Worm (Caenorhabditis elegans): Measurements from ENCODE around the gene Y59A8B.24.
A peak's percentile ranks its signal among the peaks of the same experiment; 100 is the strongest.

Gene Y59A8B.24

DNA sequence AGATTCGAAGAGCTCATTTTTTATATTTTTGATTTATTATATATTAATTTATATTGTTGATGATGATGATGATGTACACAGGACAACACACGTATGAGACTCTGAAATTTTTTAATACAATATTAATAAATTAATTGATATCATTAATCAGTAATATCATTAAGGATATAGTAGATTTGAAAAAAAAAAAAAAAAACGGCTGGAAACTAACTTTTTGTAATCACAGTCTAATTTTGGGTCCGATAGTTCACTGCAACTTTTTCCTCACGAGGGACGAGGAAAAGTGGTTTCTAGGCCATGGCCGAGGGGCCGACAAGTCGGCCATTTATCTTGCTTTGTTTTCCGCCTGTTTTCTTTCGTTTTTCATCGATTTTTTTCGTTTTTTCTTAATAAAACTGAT, 15.0 kb downstream of the Y59A8B.24 start, which contains the start of gene gck-3:
gck-3 (minus strand) TSS at position 101 of the 400 bp plus-strand sequence.
- TF ChIP-seq lsy-2 (tag; optimal IDR thresholded peaks at IDR 0.05) (no peak), dpl-1 (GFP tag; optimal IDR thresholded peaks at IDR 0.05) (no peak), irx-1 (tag; optimal IDR thresholded peaks at IDR 0.05) (no peak), nhr-77 (tag; optimal IDR thresholded peaks at IDR 0.05) (no peak), ets-5 (GFP tag; IDR thresholded peaks at IDR 0.05) (no peak), pag-3 (tag; optimal IDR thresholded peaks at IDR 0.05; ENCODE audit: borderline replicate concordance, insufficient read depth) (no peak), aly-2 (tag; optimal IDR thresholded peaks at IDR 0.05) (no peak), grh-1 (GFP tag; IDR thresholded peaks at IDR 0.05) (no peak), zip-4 (GFP tag; optimal IDR thresholded peaks at IDR 0.05) (no peak), egl-27 (tag; optimal IDR thresholded peaks at IDR 0.05) (no peak), alr-1 (tag; optimal IDR thresholded peaks at IDR 0.05; ENCODE audit: borderline replicate concordance) (no peak), ama-1 (optimal IDR thresholded peaks at IDR 0.05) (no peak)

DNA sequence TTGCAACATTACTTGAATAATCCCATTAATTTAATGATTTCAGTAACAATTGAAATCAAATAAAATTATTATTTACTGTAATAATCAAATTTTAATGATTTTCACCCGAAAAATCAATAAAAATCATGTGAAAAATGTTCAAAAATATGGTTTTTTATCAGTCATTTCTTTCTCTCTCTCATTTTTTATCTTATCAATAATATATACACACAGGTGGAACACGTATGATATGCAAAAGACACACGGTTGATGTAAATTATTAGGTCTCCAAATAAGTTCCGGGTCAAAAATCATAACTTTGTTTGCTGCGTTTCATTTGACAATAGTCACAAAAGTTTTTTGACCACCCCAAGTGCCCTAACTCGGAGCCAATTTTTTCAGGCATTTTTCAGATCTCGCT, 26.5 kb downstream of the Y59A8B.24 start:
- peak; percentile 41 for TF ChIP-seq elt-2 (tag; optimal IDR thresholded peaks at IDR 0.05)
- no peak for TF ChIP-seq zag-1 (tag; optimal IDR thresholded peaks at IDR 0.05)

DNA sequence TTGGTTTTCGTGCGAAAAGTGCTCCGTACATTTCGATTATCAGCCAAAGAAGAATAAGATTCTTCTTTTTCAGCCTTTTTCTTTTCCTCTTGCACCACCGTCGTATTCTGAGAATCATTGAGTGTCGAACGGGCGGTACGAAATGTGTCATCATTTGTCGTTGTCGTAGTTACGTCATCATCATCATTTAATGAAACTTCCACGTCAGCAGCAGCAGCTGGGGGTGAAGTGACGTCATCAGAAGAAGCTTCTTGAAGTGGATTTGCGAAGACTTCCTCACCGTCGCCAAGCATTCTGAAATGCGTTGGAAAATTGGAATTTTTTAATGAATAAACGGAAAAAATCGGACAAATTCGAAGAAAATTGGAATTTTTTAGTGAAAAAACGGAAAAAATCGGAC, 28.0 kb downstream of the Y59A8B.24 start, which contains the start of gene snx-6:
snx-6 (minus strand) TSS at position 294 of the 400 bp plus-strand sequence.
- no peak for TF ChIP-seq ama-1 (optimal IDR thresholded peaks at IDR 0.05)
- TF ChIP-seq ceh-82 (tag; optimal IDR thresholded peaks at IDR 0.05): no peak
- TF ChIP-seq sptf-1 (tag; optimal IDR thresholded peaks at IDR 0.05): no peak
- no peak for TF ChIP-seq nhr-28 (tag; optimal IDR thresholded peaks at IDR 0.05)
- TF ChIP-seq nhr-76 (tag; optimal IDR thresholded peaks at IDR 0.05): no peak
- TF ChIP-seq nhr-85 (tag): no peak
- TF ChIP-seq fos-1 (tag; optimal IDR thresholded peaks at IDR 0.05): no peak
- no peak for TF ChIP-seq C16A3.4 (tag; optimal IDR thresholded peaks at IDR 0.05)
- no peak for TF ChIP-seq nhr-77 (tag; optimal IDR thresholded peaks at IDR 0.05)
- no peak for TF ChIP-seq lsy-2 (tag; optimal IDR thresholded peaks at IDR 0.05)
- TF ChIP-seq aha-1 (tag; optimal IDR thresholded peaks at IDR 0.05): no peak
- no peak for TF ChIP-seq pax-3 (tag; optimal IDR thresholded peaks at IDR 0.05)
- TF ChIP-seq unc-130 (tag; optimal IDR thresholded peaks at IDR 0.05): no peak
- no peak for TF ChIP-seq hlh-4 (tag; optimal IDR thresholded peaks at IDR 0.05)
- no peak for TF ChIP-seq lir-3 (tag; optimal IDR thresholded peaks at IDR 0.05; ENCODE audit: poor library complexity)
- no peak for TF ChIP-seq sox-4 (tag; optimal IDR thresholded peaks at IDR 0.05)
- TF ChIP-seq skn-1 (tag; optimal IDR thresholded peaks at IDR 0.05): no peak

DNA sequence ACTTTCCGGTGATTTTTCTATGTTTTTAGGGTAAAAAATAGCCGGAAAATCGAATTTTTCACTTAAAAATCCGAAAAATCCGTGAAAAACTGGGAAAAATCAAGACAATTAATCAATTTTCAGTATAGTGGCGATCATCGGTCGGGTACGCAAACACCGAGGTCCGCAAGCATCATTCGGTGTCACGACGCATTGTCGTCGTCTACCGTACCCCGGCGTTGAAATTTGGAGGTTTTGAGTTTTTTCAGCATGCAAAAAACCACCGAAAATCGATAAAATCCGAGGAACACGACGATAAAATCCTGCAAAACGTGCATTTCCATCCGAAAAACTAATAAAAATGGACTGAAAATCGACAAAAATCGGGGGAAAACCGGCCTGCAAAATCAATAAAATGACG, 30.0 kb downstream of the Y59A8B.24 start:
- TF ChIP-seq nhr-28 (tag; optimal IDR thresholded peaks at IDR 0.05): no peak
- no peak for TF ChIP-seq C04F5.9 (tag; optimal IDR thresholded peaks at IDR 0.05)
- TF ChIP-seq C16A3.4 (tag; optimal IDR thresholded peaks at IDR 0.05): peak; percentile 43
- no peak for TF ChIP-seq nhr-90 (tag; optimal IDR thresholded peaks at IDR 0.05; ENCODE audit: poor library complexity)
- no peak for TF ChIP-seq nhr-77 (tag; optimal IDR thresholded peaks at IDR 0.05)
- peak; percentile 39 for TF ChIP-seq unc-86 (tag; optimal IDR thresholded peaks at IDR 0.05)
- no peak for TF ChIP-seq irx-1 (tag; optimal IDR thresholded peaks at IDR 0.05)
- TF ChIP-seq lin-14 (GFP tag; optimal IDR thresholded peaks at IDR 0.05): no peak
- no peak for TF ChIP-seq unc-130 (tag; optimal IDR thresholded peaks at IDR 0.05)
- no peak for TF ChIP-seq lin-15B (tag; optimal IDR thresholded peaks at IDR 0.05)
- TF ChIP-seq pag-3 (tag; optimal IDR thresholded peaks at IDR 0.05; ENCODE audit: borderline replicate concordance, insufficient read depth): no peak
- TF ChIP-seq mdl-1 (tag; optimal IDR thresholded peaks at IDR 0.05): peak in 1 of 2 experiments; percentile 5
- peak; percentile 37 for TF ChIP-seq tbx-2 (tag; optimal IDR thresholded peaks at IDR 0.05)
- TF ChIP-seq fkh-8 (tag; optimal IDR thresholded peaks at IDR 0.05): peak; percentile 67
- no peak for TF ChIP-seq nhr-85 (tag)
- TF ChIP-seq ceh-82 (tag; optimal IDR thresholded peaks at IDR 0.05): peak; percentile 56 to 63 (median 57)
- TF ChIP-seq unc-98 (GFP tag; IDR thresholded peaks at IDR 0.05): no peak
- no peak for TF ChIP-seq ceh-90 (tag; optimal IDR thresholded peaks at IDR 0.05)
- no peak for TF ChIP-seq efl-3 (GFP tag; optimal IDR thresholded peaks at IDR 0.05)
- TF ChIP-seq ceh-88 (GFP tag; IDR thresholded peaks at IDR 0.05): no peak
- no peak for TF ChIP-seq ces-1 (GFP tag; optimal IDR thresholded peaks at IDR 0.05)
- peak; percentile 48 for TF ChIP-seq isw-1 (GFP tag; IDR thresholded peaks at IDR 0.05)
- no peak for TF ChIP-seq ceh-8 (GFP tag; optimal IDR thresholded peaks at IDR 0.05)
- no peak for TF ChIP-seq vab-15 (tag; optimal IDR thresholded peaks at IDR 0.05)
- TF ChIP-seq nhr-20 (tag; optimal IDR thresholded peaks at IDR 0.05): no peak
- no peak for TF ChIP-seq nhr-11 (tag; optimal IDR thresholded peaks at IDR 0.05)
- TF ChIP-seq nhr-71 (tag; optimal IDR thresholded peaks at IDR 0.05): no peak

All from whole organism, L1 larva.